Fruit fly (Drosophila melanogaster): Measurements from ENCODE around the gene Or74a.

dm6 chr3L:17349604-17350003 is 20.6 kb upstream of the Or74a start, which contains the start of gene Mip:
- no peak for TF ChIP-seq Snoo (tag; optimal IDR thresholded peaks at IDR 0.05)
- TF ChIP-seq EcR (GFP tag; optimal IDR thresholded peaks at IDR 0.05) = no peak
- no peak for TF ChIP-seq CG32121 (GFP tag; IDR thresholded peaks at IDR 0.05)
- TF ChIP-seq fd96Ca (GFP tag; IDR thresholded peaks at IDR 0.05) = no peak
- TF ChIP-seq CG8159 (tag; optimal IDR thresholded peaks at IDR 0.05) = no peak
- TF ChIP-seq CG8301 (tag; optimal IDR thresholded peaks at IDR 0.05) = no peak
